Fruit fly (Drosophila melanogaster): ENCODE data around the gene CG16984.

CG16984 gene

dm6 chr3L:2599214-2599730 lies 3.7 kb downstream of the CG16984 start, which contains the start of the genes CG16985 and CG12182:
Gene CG16985 (plus strand): TSS chr3L:2599297.
Gene CG12182 (minus strand): TSS chr3L:2599579.
- peak; percentile 98 for TF ChIP-seq vri (GFP tag; optimal IDR thresholded peaks at IDR 0.05)
- TF ChIP-seq CG9139 (GFP tag; optimal IDR thresholded peaks at IDR 0.05) = no peak
- peak; percentile 51 for TF ChIP-seq achi (GFP tag; optimal IDR thresholded peaks at IDR 0.05)
- TF ChIP-seq Sox15 (GFP tag; optimal IDR thresholded peaks at IDR 0.05) = no peak
- no peak for TF ChIP-seq spab (GFP tag; optimal IDR thresholded peaks at IDR 0.05)
- no peak for TF ChIP-seq CG10669 (GFP tag; optimal IDR thresholded peaks at IDR 0.05)
- TF ChIP-seq dac (GFP tag; optimal IDR thresholded peaks at IDR 0.05) = no peak
- 0 out of 3 replicates have a peak, but pooled peaks have one; percentile 26 for TF ChIP-seq CG6163 (GFP tag; IDR thresholded peaks at IDR 0.05)
- TF ChIP-seq fd59A (GFP tag; optimal IDR thresholded peaks at IDR 0.05) = no peak
- peak; percentile 33 for TF ChIP-seq CG16779 (tag; optimal IDR thresholded peaks at IDR 0.05)
- TF ChIP-seq Hr4 (GFP tag; optimal IDR thresholded peaks at IDR 0.05) = no peak
- TF ChIP-seq Smox (GFP tag; optimal IDR thresholded peaks at IDR 0.05) = no peak
- peak; percentile 13 for TF ChIP-seq fkh (GFP tag; optimal IDR thresholded peaks at IDR 0.05)
- TF ChIP-seq Sox102F (GFP tag; optimal IDR thresholded peaks at IDR 0.05) = no peak
- TF ChIP-seq Lpt (GFP tag; optimal IDR thresholded peaks at IDR 0.05) = no peak
- no peak for TF ChIP-seq CG8632 (GFP tag; optimal IDR thresholded peaks at IDR 0.05)
- no peak for TF ChIP-seq CG15336 (GFP tag; IDR thresholded peaks at IDR 0.05)
- TF ChIP-seq Hr38 (GFP tag; optimal IDR thresholded peaks at IDR 0.05) = no peak
- no peak for TF ChIP-seq CG6276 (GFP tag; optimal IDR thresholded peaks at IDR 0.05)
- no peak for TF ChIP-seq CG11294 (GFP tag; IDR thresholded peaks at IDR 0.05)
- TF ChIP-seq CG34406 (GFP tag; optimal IDR thresholded peaks at IDR 0.05) = no peak
- no peak for TF ChIP-seq svp (GFP tag)
- peak; percentile 4 for TF ChIP-seq esn (GFP tag; optimal IDR thresholded peaks at IDR 0.05)
- no peak for TF ChIP-seq Eip93F (GFP tag; optimal IDR thresholded peaks at IDR 0.05)
- TF ChIP-seq topi (GFP tag; optimal IDR thresholded peaks at IDR 0.05) = no peak
- no peak for TF ChIP-seq CG8119 (GFP tag; IDR thresholded peaks at IDR 0.05)
- no peak for TF ChIP-seq CG11902 (GFP tag; optimal IDR thresholded peaks at IDR 0.05)
- no peak for TF ChIP-seq Eip75B (GFP tag; optimal IDR thresholded peaks at IDR 0.05)
- TF ChIP-seq CG11762 (GFP tag; optimal IDR thresholded peaks at IDR 0.05; ENCODE audit: insufficient read depth) = no peak
- TF ChIP-seq ss (GFP tag; optimal IDR thresholded peaks at IDR 0.05) = no peak
- TF ChIP-seq cyc (GFP tag; optimal IDR thresholded peaks at IDR 0.05) = no peak
- TF ChIP-seq lz (GFP tag; optimal IDR thresholded peaks at IDR 0.05) = no peak
- TF ChIP-seq CG4318 (GFP tag; optimal IDR thresholded peaks at IDR 0.05) = no peak
- TF ChIP-seq CG3919 (GFP tag; optimal IDR thresholded peaks at IDR 0.05) = no peak
- TF ChIP-seq CG31627 (GFP tag; optimal IDR thresholded peaks at IDR 0.05) = no peak
- TF ChIP-seq CG6854 (GFP tag; optimal IDR thresholded peaks at IDR 0.05) = no peak
- no peak for TF ChIP-seq OdsH (GFP tag; optimal IDR thresholded peaks at IDR 0.05)
- no peak for TF ChIP-seq Ets96B (tag; optimal IDR thresholded peaks at IDR 0.05)
- TF ChIP-seq salr (GFP tag; optimal IDR thresholded peaks at IDR 0.05) = no peak
- no peak for TF ChIP-seq pdm3 (GFP tag; optimal IDR thresholded peaks at IDR 0.05)
- no peak for TF ChIP-seq Gug (GFP tag; IDR thresholded peaks at IDR 0.05)
- TF ChIP-seq Eip78C (GFP tag) = no peak
- peak; percentile 13 for TF ChIP-seq Hr39 (GFP tag; optimal IDR thresholded peaks at IDR 0.05)
- TF ChIP-seq CG10631 (GFP tag; optimal IDR thresholded peaks at IDR 0.05) = no peak
- no peak for TF ChIP-seq CG32006 (GFP tag; optimal IDR thresholded peaks at IDR 0.05)
- no peak for TF ChIP-seq CG6808 (GFP tag; optimal IDR thresholded peaks at IDR 0.05)
- no peak for TF ChIP-seq CG8319 (GFP tag; optimal IDR thresholded peaks at IDR 0.05)

Data from whole organism, prepupa.